Worm (Caenorhabditis elegans) whole organism, young adult: ENCODE data around the gene prx-10.

Source experiments
- B0019.2 ChIP-seq: fragments of 200-800 bp; sonication (Bioruptor generic); conservative IDR thresholded peaks from 2 replicates; pipeline ENCODE4 v1.3.6; 2022; ENCODE audit warnings: missing genetic modification reagents, missing genetic modification characterization, missing compliant biosample characterization
- B0261.1 ChIP-seq: sonication (generic microtip); optimal IDR thresholded peaks from 2 replicates; lab custom pipeline; 2016; ENCODE audit warnings: mild to moderate bottlenecking, missing genetic modification characterization, moderate library complexity, missing compliant biosample characterization
- C17E4.6 ChIP-seq: fragments of 200-800 bp; sonication (Bioruptor generic); IDR thresholded peaks from 2 replicates; pipeline ENCODE4 v1.3.6; 2022; ENCODE audit warnings: missing genetic modification reagents, missing genetic modification characterization, missing compliant biosample characterization
- F23B12.7 ChIP-seq: sonication (generic microtip); optimal IDR thresholded peaks from 2 replicates; lab custom pipeline; 2017; ENCODE audit warnings: missing genetic modification characterization, mild to moderate bottlenecking, missing compliant biosample characterization, antibody characterized with exemption, moderate library complexity; ENCODE audit not compliant: insufficient read depth
- F55B11.4 ChIP-seq: sonication (generic microtip); optimal IDR thresholded peaks from 2 replicates; lab custom pipeline; 2016; ENCODE audit warnings: missing compliant biosample characterization, missing genetic modification characterization, borderline replicate concordance; ENCODE audit not compliant: insufficient read depth
- K11D2.4 ChIP-seq: fragments of 200-800 bp; sonication (Bioruptor generic); IDR thresholded peaks from 2 replicates; pipeline ENCODE4 v1.3.6; 2022; ENCODE audit warnings: missing genetic modification reagents, missing genetic modification characterization, missing compliant biosample characterization
- T26A5.8 ChIP-seq: sonication (generic microtip); optimal IDR thresholded peaks from 2 replicates; lab custom pipeline; 2016; ENCODE audit warnings: missing genetic modification characterization, missing compliant biosample characterization
- Y67H2A.10 ChIP-seq: fragments of 200-800 bp; sonication (Bioruptor generic); conservative IDR thresholded peaks from 2 replicates; pipeline ENCODE4 v1.3.6; 2022; ENCODE audit warnings: missing genetic modification reagents, missing genetic modification characterization, missing compliant biosample characterization
- ZK185.1 ChIP-seq: sonication (generic microtip); optimal IDR thresholded peaks from 2 replicates; lab custom pipeline; 2016; ENCODE audit warnings: mild to moderate bottlenecking, missing genetic modification characterization, missing compliant biosample characterization; ENCODE audit not compliant: poor library complexity, severe bottlenecking
- aptf-2 ChIP-seq: fragments of 200-800 bp; sonication (Bioruptor generic); conservative IDR thresholded peaks from 2 replicates; pipeline ENCODE4 v1.3.6; 2022; ENCODE audit warnings: missing genetic modification reagents, missing genetic modification characterization, missing compliant biosample characterization
- atf-7 ChIP-seq: sonication (generic microtip); optimal IDR thresholded peaks from 2 replicates; lab custom pipeline; 2017; ENCODE audit warnings: mild to moderate bottlenecking, missing genetic modification characterization, missing compliant biosample characterization
- bed-1 ChIP-seq: fragments of 200-800 bp; sonication (Bioruptor generic); IDR thresholded peaks from 2 replicates; pipeline ENCODE4 v1.3.6; 2022; ENCODE audit warnings: missing genetic modification reagents, missing genetic modification characterization, missing compliant biosample characterization
- ceh-27 ChIP-seq: fragments of 200-800 bp; sonication (Bioruptor generic); optimal IDR thresholded peaks from 2 replicates; lab custom pipeline; 2018; ENCODE audit warnings: mild to moderate bottlenecking, missing genetic modification characterization, moderate library complexity, missing compliant biosample characterization
- ceh-79 ChIP-seq: sonication (generic microtip); optimal IDR thresholded peaks from 2 replicates; lab custom pipeline; 2017; ENCODE audit warnings: mild to moderate bottlenecking, missing genetic modification characterization, missing compliant biosample characterization
- dpff-1 ChIP-seq: sonication (generic microtip); optimal IDR thresholded peaks from 2 replicates; lab custom pipeline; 2017; ENCODE audit warnings: mild to moderate bottlenecking, missing genetic modification characterization, missing compliant biosample characterization
- efl-1 ChIP-seq: fragments of 150-350 bp; optimal IDR thresholded peaks from 2 replicates; lab custom pipeline; 2014; ENCODE audit warnings: missing biosample characterization, missing genetic modification reagents, missing genetic modification characterization
- egrh-3 ChIP-seq: fragments of 200-800 bp; sonication (Bioruptor generic); IDR thresholded peaks from 2 replicates; pipeline ENCODE4 v1.3.6; 2022; ENCODE audit warnings: missing genetic modification reagents, missing genetic modification characterization, missing compliant biosample characterization
- ets-4 ChIP-seq: fragments of 200-800 bp; sonication (Bioruptor generic); optimal IDR thresholded peaks from 2 replicates; lab custom pipeline; 2018; ENCODE audit warnings: mild to moderate bottlenecking, missing genetic modification characterization, missing compliant biosample characterization
- fkh-3 ChIP-seq: sonication (generic microtip); optimal IDR thresholded peaks from 2 replicates; lab custom pipeline; 2016; ENCODE audit warnings: mild to moderate bottlenecking, missing genetic modification characterization, missing compliant biosample characterization
- hlh-12 ChIP-seq: sonication (generic microtip); optimal IDR thresholded peaks from 2 replicates; lab custom pipeline; 2016; ENCODE audit warnings: missing genetic modification characterization, missing compliant biosample characterization
- hlh-26 ChIP-seq: fragments of 200-800 bp; sonication (Bioruptor generic); conservative IDR thresholded peaks from 2 replicates; pipeline ENCODE4 v1.3.6; 2022; ENCODE audit warnings: missing genetic modification reagents, missing genetic modification characterization, missing compliant biosample characterization
- hmg-1.2 ChIP-seq: fragments of 200-800 bp; sonication (Bioruptor generic); IDR thresholded peaks from 2 replicates; pipeline ENCODE4 v1.3.6; 2022; ENCODE audit warnings: missing genetic modification reagents, missing genetic modification characterization, missing compliant biosample characterization
- hrde-1 ChIP-seq: sonication (generic microtip); optimal IDR thresholded peaks from 2 replicates; lab custom pipeline; 2016; ENCODE audit warnings: missing genetic modification characterization, mild to moderate bottlenecking, missing compliant biosample characterization, moderate library complexity, missing genotype, missing genetic modification reagents, borderline replicate concordance
- lag-1 ChIP-seq: fragments of 200-800 bp; sonication (Bioruptor generic); IDR thresholded peaks from 2 replicates; pipeline ENCODE4 v1.3.6; 2022; ENCODE audit warnings: missing genetic modification reagents, missing genetic modification characterization, missing compliant biosample characterization
- let-607 ChIP-seq, 2 experiments: fragments of 200-800 bp in 1 of 2; sonication (Bioruptor generic) in 1 of 2; sonication (generic microtip) in 1 of 2; optimal IDR thresholded peaks; 2 replicates each; lab custom pipeline; 2016 to 2018; ENCODE audit warnings: mild to moderate bottlenecking in 2 of 2, missing compliant biosample characterization in 2 of 2, missing genetic modification characterization in 2 of 2, moderate library complexity in 2 of 2, missing genotype in 1 of 2
- lsl-1 ChIP-seq: fragments of 200-800 bp; sonication (Bioruptor generic); optimal IDR thresholded peaks from 2 replicates; lab custom pipeline; 2018; ENCODE audit warnings: mild to moderate bottlenecking, missing genetic modification characterization, moderate library complexity, missing compliant biosample characterization
- lsy-27 ChIP-seq: sonication (generic microtip); optimal IDR thresholded peaks from 2 replicates; lab custom pipeline; 2017; ENCODE audit warnings: missing genetic modification characterization, mild to moderate bottlenecking, missing compliant biosample characterization, antibody characterized with exemption, missing genotype, borderline replicate concordance; ENCODE audit not compliant: insufficient read depth
- mxl-1 ChIP-seq: sonication (generic microtip); optimal IDR thresholded peaks from 2 replicates; lab custom pipeline; 2016; ENCODE audit warnings: missing genetic modification characterization, missing compliant biosample characterization
- nfya-2 ChIP-seq: fragments of 200-800 bp; sonication (Bioruptor generic); IDR thresholded peaks from 2 replicates; pipeline ENCODE4 v1.3.6; 2022; ENCODE audit warnings: missing genetic modification reagents, missing genetic modification characterization, missing compliant biosample characterization
- nhr-90 ChIP-seq: sonication (generic microtip); optimal IDR thresholded peaks from 2 replicates; lab custom pipeline; 2016; ENCODE audit warnings: missing genotype, mild to moderate bottlenecking, missing genetic modification characterization, missing compliant biosample characterization
- pbrm-1 ChIP-seq: fragments of 200-800 bp; sonication (Bioruptor generic); IDR thresholded peaks from 2 replicates; pipeline ENCODE4 v1.3.6; 2022; ENCODE audit warnings: missing genetic modification reagents, missing genetic modification characterization, missing compliant biosample characterization
- pha-4 ChIP-seq: fragments of 150-350 bp; sonication (generic microtip); optimal IDR thresholded peaks from 2 replicates; lab custom pipeline; 2014; ENCODE audit warnings: missing biosample characterization, missing genetic modification reagents, missing genetic modification characterization
- rcor-1 ChIP-seq: fragments of 200-800 bp; sonication (Bioruptor generic); IDR thresholded peaks from 2 replicates; pipeline ENCODE4 v1.3.6; 2022; ENCODE audit warnings: missing genetic modification reagents, missing genetic modification characterization, missing compliant biosample characterization
- rec-8 ChIP-seq, 2 experiments: sonication (generic microtip); optimal IDR thresholded peaks; 2 replicates each; lab custom pipeline; 2016; ENCODE audit warnings: mild to moderate bottlenecking in 2 of 2, missing genetic modification characterization in 2 of 2, missing genetic modification reagents in 2 of 2, missing genotype in 2 of 2, missing biosample characterization in 1 of 2, missing compliant biosample characterization in 1 of 2, moderate library complexity in 1 of 2
- rpc-1 ChIP-seq, 2 experiments: fragments of 150-350 bp in 1 of 2; sonication (generic microtip) in 1 of 2; optimal IDR thresholded peaks; 2 replicates each; lab custom pipeline; 2014 to 2018; ENCODE audit warnings: missing biosample characterization in 1 of 2, missing genetic modification characterization in 1 of 2, missing genetic modification reagents in 1 of 2, missing genotype in 1 of 2
- sea-2 ChIP-seq: fragments of 200-800 bp; sonication (Bioruptor generic); IDR thresholded peaks from 2 replicates; pipeline ENCODE4 v1.3.6; 2022; ENCODE audit warnings: missing genetic modification characterization, missing compliant biosample characterization
- snpc-1.1 ChIP-seq: sonication (generic microtip); optimal IDR thresholded peaks from 2 replicates; lab custom pipeline; 2017; ENCODE audit warnings: missing genetic modification characterization, mild to moderate bottlenecking, missing compliant biosample characterization, antibody characterized with exemption, moderate library complexity, missing genotype, missing genetic modification reagents; ENCODE audit not compliant: insufficient read depth
- snpc-1.3 ChIP-seq: sonication (generic microtip); optimal IDR thresholded peaks from 2 replicates; lab custom pipeline; 2017; ENCODE audit warnings: missing genetic modification characterization, mild to moderate bottlenecking, missing compliant biosample characterization, antibody characterized with exemption, moderate library complexity, missing genotype, missing genetic modification reagents; ENCODE audit not compliant: insufficient read depth
- snpc-3.4 ChIP-seq: sonication (generic microtip); optimal IDR thresholded peaks from 2 replicates; lab custom pipeline; 2017; ENCODE audit warnings: missing genetic modification characterization, mild to moderate bottlenecking, missing compliant biosample characterization, antibody characterized with exemption, moderate library complexity, missing genotype, missing genetic modification reagents
- snpc-4 ChIP-seq, 5 experiments: fragments of 150-350 bp in 1 of 5; sonication (generic microtip) in 4 of 5; optimal IDR thresholded peaks; 2 replicates each; lab custom pipeline; 2014 to 2018; ENCODE audit warnings: missing genetic modification characterization in 5 of 5, missing biosample characterization in 3 of 5, antibody characterized with exemption in 2 of 5, mild to moderate bottlenecking in 2 of 5, missing compliant biosample characterization in 2 of 5, missing genotype in 2 of 5, moderate library complexity in 2 of 5, missing genetic modification reagents in 1 of 5
- sptf-2 ChIP-seq: fragments of 200-800 bp; sonication (Bioruptor generic); optimal IDR thresholded peaks from 2 replicates; lab custom pipeline; 2018; ENCODE audit warnings: mild to moderate bottlenecking, missing genetic modification characterization, missing compliant biosample characterization
- tbp1 ChIP-seq: fragments of 200-800 bp; sonication (Bioruptor generic); optimal IDR thresholded peaks from 2 replicates; lab custom pipeline; 2018; ENCODE audit warnings: mild to moderate bottlenecking, missing genetic modification characterization, missing compliant biosample characterization
- tbx-9 ChIP-seq: sonication (generic microtip); optimal IDR thresholded peaks from 2 replicates; lab custom pipeline; 2016; ENCODE audit warnings: borderline replicate concordance, missing genetic modification characterization, inconsistent platforms, missing compliant biosample characterization
- unc-130 ChIP-seq: sonication (generic microtip); optimal IDR thresholded peaks from 2 replicates; lab custom pipeline; 2016; ENCODE audit warnings: missing genetic modification reagents, missing genetic modification characterization, missing compliant biosample characterization
- zfh-2 ChIP-seq: fragments of 200-800 bp; sonication (Bioruptor generic); conservative IDR thresholded peaks from 2 replicates; pipeline ENCODE4 v1.3.6; 2022; ENCODE audit warnings: missing genetic modification reagents, missing genetic modification characterization, missing compliant biosample characterization
- zim-3 ChIP-seq: sonication (generic microtip); optimal IDR thresholded peaks from 2 replicates; lab custom pipeline; 2017; ENCODE audit warnings: mild to moderate bottlenecking, missing genetic modification characterization, moderate library complexity, missing compliant biosample characterization

Gene prx-10

ce11 chrIII:5273396-5273857 lies 37.2 kb downstream of the prx-10 start, which contains the start of gene ztf-8 (continued):
- TF ChIP-seq ceh-27 (GFP tag; lab: Kevin White, UChicago) (no peak), K11D2.4 (GFP tag; lab: Robert Waterston, UW) (no peak), aptf-2 (GFP tag; lab: Robert Waterston, UW) (no peak), lag-1 (GFP tag; lab: Robert Waterston, UW) (no peak), hlh-12 (tag; lab: Kevin White, UChicago) (no peak), unc-130 (GFP tag; lab: Kevin White, UChicago) (peak; percentile 10), C17E4.6 (no peak), tbp1 (GFP tag; lab: Kevin White, UChicago) (peak; percentile 13), sea-2 (GFP tag; lab: Robert Waterston, UW) (no peak), snpc-3.4 (tag; lab: Kevin White, UChicago) (no peak), bed-1 (no peak), atf-7 (tag; lab: Kevin White, UChicago) (peak; percentile 31), Y67H2A.10 (GFP tag; lab: Robert Waterston, UW) (no peak), F55B11.4 (tag; lab: Kevin White, UChicago) (no peak), zfh-2 (GFP tag; lab: Robert Waterston, UW) (no peak), egrh-3 (GFP tag; lab: Robert Waterston, UW) (no peak), T26A5.8 (tag; lab: Kevin White, UChicago) (peak; percentile 30), B0261.1 (tag; lab: Kevin White, UChicago) (peak; percentile 2), snpc-4 (GFP tag; optimal IDR thresholded peaks at IDR 0.05; lab: Kevin White, UChicago) (no peak), snpc-4 (tag; optimal IDR thresholded peaks at IDR 0.05; lab: Kevin White, UChicago) (peak in 1 of 4 experiments; percentile 29), tbx-9 (no peak), rpc-1 (optimal IDR thresholded peaks at IDR 0.05; lab: Kevin White, UChicago) (no peak), rpc-1 (tag; optimal IDR thresholded peaks at IDR 0.05; lab: Kevin White, UChicago) (no peak), pbrm-1 (GFP tag; lab: Robert Waterston, UW) (no peak), ets-4 (GFP tag; lab: Kevin White, UChicago) (no peak), ZK185.1 (tag; lab: Kevin White, UChicago) (no peak), nhr-90 (no peak), fkh-3 (no peak), rcor-1 (GFP tag; lab: Robert Waterston, UW) (peak; percentile 38), mxl-1 (no peak), sptf-2 (GFP tag; lab: Kevin White, UChicago) (no peak), zim-3 (tag; lab: Kevin White, UChicago) (peak; percentile 31), hmg-1.2 (GFP tag; lab: Robert Waterston, UW) (peak; percentile 18; the same call in 1 of the 2 replicates), efl-1 (GFP tag; lab: Kevin White, UChicago) (no peak), lsy-27 (tag; lab: Kevin White, UChicago) (no peak), rec-8 (tag; optimal IDR thresholded peaks at IDR 0.05; lab: Kevin White, UChicago) (no peak), snpc-1.1 (tag; lab: Kevin White, UChicago) (peak; percentile 54), nfya-2 (no peak), snpc-1.3 (tag; lab: Kevin White, UChicago) (no peak), B0019.2 (GFP tag; lab: Robert Waterston, UW) (no peak), hlh-26 (GFP tag; lab: Robert Waterston, UW) (no peak), F23B12.7 (tag; lab: Kevin White, UChicago) (no peak), lsl-1 (no peak), pha-4 (no peak), hrde-1 (no peak), dpff-1 (tag; lab: Kevin White, UChicago) (peak; percentile 41), ceh-79 (tag; lab: Kevin White, UChicago) (no peak), let-607 (tag; optimal IDR thresholded peaks at IDR 0.05; lab: Kevin White, UChicago) (no peak)
